Worm (Caenorhabditis elegans): Measurements from ENCODE around the gene D1005.6.

- TF ChIP-seq scrt-1 (GFP tag; IDR thresholded peaks at IDR 0.05) (no peak), hmg-4 (GFP tag; optimal IDR thresholded peaks at IDR 0.05) (no peak), aly-1 (tag; optimal IDR thresholded peaks at IDR 0.05) (no peak), pes-1 (GFP tag; IDR thresholded peaks at IDR 0.05) (no peak), tra-4 (tag; optimal IDR thresholded peaks at IDR 0.05) (no peak), ama-1 (optimal IDR thresholded peaks at IDR 0.05) (no peak), B0310.2 (tag; optimal IDR thresholded peaks at IDR 0.05) (no peak), ceh-13 (GFP tag; optimal IDR thresholded peaks at IDR 0.05) (no peak), flt-1 (GFP tag; IDR thresholded peaks at IDR 0.05) (no peak)
Observed at ce11 chrX:1476005-1476404, 11.4 kb upstream of the D1005.6 start.

Measured in whole organism, early embryonic.